Fruit fly (Drosophila melanogaster) whole organism, prepupa: Measurements from ENCODE around the gene Rai1.
A peak's percentile ranks its signal among the peaks of the same experiment; 100 is the strongest.

Source experiments
- Blimp-1 ChIP-seq: fragments of 200-800 bp; sonication (Bioruptor generic); optimal IDR thresholded peaks from 3 replicates; lab custom pipeline; 2017; ENCODE audit warnings: missing biosample characterization, missing genetic modification characterization, mild to moderate bottlenecking, moderate library complexity, missing genetic modification reagents
- CG10631 ChIP-seq: fragments of 200-800 bp; sonication (Bioruptor generic); optimal IDR thresholded peaks from 2 replicates; lab custom pipeline; 2016; ENCODE audit warnings: missing biosample characterization, missing genetic modification characterization
- CG10669 ChIP-seq: fragments of 200-800 bp; sonication (Bioruptor generic); optimal IDR thresholded peaks from 3 replicates; lab custom pipeline; 2018; ENCODE audit warnings: missing biosample characterization, mild to moderate bottlenecking, missing genetic modification characterization, moderate library complexity
- CG15336 ChIP-seq: fragments of 200-800 bp; sonication (Bioruptor generic); IDR thresholded peaks from 2 replicates; pipeline ENCODE4 v1.3.6; 2022; ENCODE audit warnings: missing biosample characterization, missing genetic modification characterization
- CG1621 ChIP-seq: fragments of 200-800 bp; sonication (Bioruptor generic); optimal IDR thresholded peaks from 3 replicates; lab custom pipeline; 2018; ENCODE audit warnings: missing biosample characterization, mild to moderate bottlenecking, missing genetic modification characterization
- CG16779 ChIP-seq: fragments of 200-800 bp; sonication (Bioruptor generic); optimal IDR thresholded peaks from 3 replicates; lab custom pipeline; 2017; ENCODE audit warnings: missing biosample characterization, mild to moderate bottlenecking, missing genetic modification characterization
- CG3032 ChIP-seq: fragments of 200-800 bp; optimal IDR thresholded peaks from 2 replicates; lab custom pipeline; 2019; ENCODE audit warnings: missing biosample characterization, mild to moderate bottlenecking, missing genetic modification characterization, moderate library complexity
- CG32006 ChIP-seq: fragments of 200-800 bp; sonication (Bioruptor generic); optimal IDR thresholded peaks from 3 replicates; lab custom pipeline; 2017; ENCODE audit warnings: missing biosample characterization, mild to moderate bottlenecking, missing genetic modification characterization
- CG3919 ChIP-seq: fragments of 200-800 bp; sonication (Bioruptor generic); optimal IDR thresholded peaks from 3 replicates; lab custom pipeline; 2016; ENCODE audit warnings: missing biosample characterization, missing genetic modification characterization
- CG4318 ChIP-seq: fragments of 200-800 bp; sonication (Bioruptor generic); optimal IDR thresholded peaks from 3 replicates; lab custom pipeline; 2017; ENCODE audit warnings: missing biosample characterization, mild to moderate bottlenecking, missing genetic modification characterization
- CG6163 ChIP-seq: fragments of 200-800 bp; sonication (Bioruptor generic); IDR thresholded peaks from 3 replicates; pipeline ENCODE4 v1.3.6; 2022; ENCODE audit warnings: missing biosample characterization, missing genetic modification characterization
- CG6792 ChIP-seq: fragments of 200-800 bp; sonication (Bioruptor generic); optimal IDR thresholded peaks from 3 replicates; lab custom pipeline; 2016; ENCODE audit warnings: missing biosample characterization, missing genetic modification characterization
- CG6808 ChIP-seq: fragments of 200-800 bp; sonication (Bioruptor generic); optimal IDR thresholded peaks from 3 replicates; lab custom pipeline; 2017; ENCODE audit warnings: missing biosample characterization, missing genetic modification characterization, mild to moderate bottlenecking, moderate library complexity, missing genetic modification reagents
- CG6854 ChIP-seq: fragments of 200-800 bp; sonication (Bioruptor generic); optimal IDR thresholded peaks from 2 replicates; lab custom pipeline; 2017; ENCODE audit warnings: missing biosample characterization, mild to moderate bottlenecking, missing genetic modification characterization
- CG7368 ChIP-seq: fragments of 200-800 bp; sonication (Bioruptor generic); optimal IDR thresholded peaks from 3 replicates; lab custom pipeline; 2016; ENCODE audit warnings: missing biosample characterization, missing genetic modification characterization
- CG8119 ChIP-seq: fragments of 200-800 bp; sonication (Bioruptor generic); IDR thresholded peaks from 3 replicates; pipeline ENCODE4 v1.3.6; 2022; ENCODE audit warnings: missing biosample characterization, missing genetic modification characterization
- CG8319 ChIP-seq: fragments of 200-800 bp; sonication (Bioruptor generic); optimal IDR thresholded peaks from 3 replicates; lab custom pipeline; 2016; ENCODE audit warnings: missing biosample characterization, missing genetic modification characterization
- CG8632 ChIP-seq: fragments of 200-800 bp; sonication (Bioruptor generic); optimal IDR thresholded peaks from 3 replicates; lab custom pipeline; 2016; ENCODE audit warnings: missing biosample characterization, missing genetic modification characterization
- CG9139 ChIP-seq: fragments of 200-800 bp; sonication (Bioruptor generic); optimal IDR thresholded peaks from 3 replicates; lab custom pipeline; 2017; ENCODE audit warnings: missing biosample characterization, mild to moderate bottlenecking, missing genetic modification characterization
- Eip75B ChIP-seq: fragments of 200-800 bp; sonication (Bioruptor generic); optimal IDR thresholded peaks from 3 replicates; lab custom pipeline; 2016; ENCODE audit warnings: missing biosample characterization, missing genetic modification characterization
- Eip78C ChIP-seq: fragments of 200-800 bp; sonication (Bioruptor generic); peaks from one replicate; lab custom pipeline; 2016; ENCODE audit warnings: missing biosample characterization, missing genetic modification characterization
- Eip93F ChIP-seq: fragments of 200-800 bp; sonication (Bioruptor generic); optimal IDR thresholded peaks from 2 replicates; lab custom pipeline; 2016; ENCODE audit warnings: missing biosample characterization, mild to moderate bottlenecking, missing genetic modification characterization
- Ets96B ChIP-seq: fragments of 200-800 bp; optimal IDR thresholded peaks from 2 replicates; lab custom pipeline; 2019; ENCODE audit warnings: missing biosample characterization, mild to moderate bottlenecking, missing genetic modification characterization, moderate library complexity
- Gug ChIP-seq: fragments of 200-800 bp; sonication (Bioruptor generic); IDR thresholded peaks from 2 replicates; pipeline ENCODE4 v1.3.6; 2022; ENCODE audit warnings: missing biosample characterization, missing genetic modification characterization
- Hr38 ChIP-seq: sonication (Bioruptor generic); optimal IDR thresholded peaks from 2 replicates; lab custom pipeline; 2016; ENCODE audit warnings: missing biosample characterization, missing genetic modification characterization
- Hr4 ChIP-seq: fragments of 200-800 bp; sonication (Bioruptor generic); optimal IDR thresholded peaks from 3 replicates; lab custom pipeline; 2016; ENCODE audit warnings: missing biosample characterization, missing genetic modification characterization
- Lpt ChIP-seq: fragments of 200-800 bp; sonication (Bioruptor generic); optimal IDR thresholded peaks from 3 replicates; lab custom pipeline; 2016; ENCODE audit warnings: missing biosample characterization, missing genetic modification characterization
- Met ChIP-seq: fragments of 200-800 bp; sonication (Bioruptor generic); optimal IDR thresholded peaks from 3 replicates; lab custom pipeline; 2016; ENCODE audit warnings: missing biosample characterization, missing genetic modification characterization
- Smox ChIP-seq: fragments of 200-800 bp; sonication (Bioruptor generic); optimal IDR thresholded peaks from 3 replicates; lab custom pipeline; 2016; ENCODE audit warnings: missing biosample characterization, missing genetic modification characterization
- Sox102F ChIP-seq: fragments of 200-800 bp; sonication (Bioruptor generic); optimal IDR thresholded peaks from 2 replicates; lab custom pipeline; 2016; ENCODE audit warnings: missing biosample characterization, mild to moderate bottlenecking, missing genetic modification characterization
- Sox14 ChIP-seq: fragments of 200-800 bp; sonication (Bioruptor generic); optimal IDR thresholded peaks from 3 replicates; lab custom pipeline; 2016; ENCODE audit warnings: missing biosample characterization, missing genetic modification characterization
- Sox15 ChIP-seq: fragments of 200-800 bp; sonication (Bioruptor generic); optimal IDR thresholded peaks from 3 replicates; lab custom pipeline; 2016; ENCODE audit warnings: missing biosample characterization, missing genetic modification characterization
- achi ChIP-seq: fragments of 200-800 bp; sonication (Bioruptor generic); optimal IDR thresholded peaks from 3 replicates; lab custom pipeline; 2016; ENCODE audit warnings: missing biosample characterization, missing genetic modification characterization
- acj6 ChIP-seq: fragments of 200-800 bp; sonication (Bioruptor generic); optimal IDR thresholded peaks from 3 replicates; lab custom pipeline; 2016; ENCODE audit warnings: missing biosample characterization, missing genetic modification characterization
- dac ChIP-seq: fragments of 200-800 bp; sonication (Bioruptor generic); optimal IDR thresholded peaks from 2 replicates; lab custom pipeline; 2017; ENCODE audit warnings: missing biosample characterization, mild to moderate bottlenecking, missing genetic modification characterization
- dsx ChIP-seq: fragments of 200-800 bp; optimal IDR thresholded peaks from 3 replicates; lab custom pipeline; 2019; ENCODE audit warnings: missing biosample characterization, mild to moderate bottlenecking, missing genetic modification characterization, moderate library complexity; ENCODE audit not compliant: poor library complexity, severe bottlenecking
- eg ChIP-seq: fragments of 200-800 bp; sonication (Bioruptor generic); IDR thresholded peaks from 3 replicates; pipeline ENCODE4 v1.3.6; 2022; ENCODE audit warnings: missing biosample characterization, missing genetic modification characterization
- fd59A ChIP-seq: fragments of 200-800 bp; sonication (Bioruptor generic); optimal IDR thresholded peaks from 2 replicates; lab custom pipeline; 2017; ENCODE audit warnings: missing biosample characterization, mild to moderate bottlenecking, missing genetic modification characterization, missing genetic modification reagents
- fd85E ChIP-seq: fragments of 200-800 bp; sonication (Bioruptor generic); optimal IDR thresholded peaks from 3 replicates; lab custom pipeline; 2016; ENCODE audit warnings: missing biosample characterization, missing genetic modification characterization
- fkh ChIP-seq: fragments of 200-800 bp; sonication (Bioruptor generic); optimal IDR thresholded peaks from 3 replicates; lab custom pipeline; 2017; ENCODE audit warnings: missing biosample characterization, mild to moderate bottlenecking, missing genetic modification characterization, moderate library complexity
- lz ChIP-seq: fragments of 200-800 bp; sonication (Bioruptor generic); optimal IDR thresholded peaks from 3 replicates; lab custom pipeline; 2016; ENCODE audit warnings: missing biosample characterization, missing genetic modification characterization
- net ChIP-seq: fragments of 200-800 bp; sonication (Bioruptor generic); optimal IDR thresholded peaks from 3 replicates; lab custom pipeline; 2016; ENCODE audit warnings: missing biosample characterization, missing genetic modification characterization
- pdm3 ChIP-seq: fragments of 200-800 bp; sonication (Bioruptor generic); optimal IDR thresholded peaks from 3 replicates; lab custom pipeline; 2016; ENCODE audit warnings: missing biosample characterization, missing genetic modification characterization
- salr ChIP-seq, 2 experiments: fragments of 200-800 bp; sonication (Bioruptor generic); optimal IDR thresholded peaks; 3 replicates each; lab custom pipeline; 2016 to 2018; ENCODE audit warnings: missing biosample characterization in 2 of 2, missing genetic modification characterization in 2 of 2, mild to moderate bottlenecking in 1 of 2
- ss ChIP-seq, 2 experiments: fragments of 200-800 bp; sonication (Bioruptor generic); optimal IDR thresholded peaks; 2 replicates in 1 of 2; 3 replicates in 1 of 2; lab custom pipeline; 2017 to 2018; ENCODE audit warnings: mild to moderate bottlenecking in 2 of 2, missing biosample characterization in 2 of 2, missing genetic modification characterization in 2 of 2, moderate library complexity in 1 of 2
- svp ChIP-seq: fragments of 200-800 bp; sonication (Bioruptor generic); peaks from one replicate; lab custom pipeline; 2016; ENCODE audit warnings: missing biosample characterization, missing genetic modification characterization
- topi ChIP-seq: fragments of 200-800 bp; sonication (Bioruptor generic); optimal IDR thresholded peaks from 3 replicates; lab custom pipeline; 2016; ENCODE audit warnings: missing biosample characterization, missing genetic modification characterization
- vri ChIP-seq: fragments of 200-800 bp; sonication (Bioruptor generic); optimal IDR thresholded peaks from 3 replicates; lab custom pipeline; 2016; ENCODE audit warnings: missing biosample characterization, mild to moderate bottlenecking, missing genetic modification characterization

Gene Rai1

DNA sequence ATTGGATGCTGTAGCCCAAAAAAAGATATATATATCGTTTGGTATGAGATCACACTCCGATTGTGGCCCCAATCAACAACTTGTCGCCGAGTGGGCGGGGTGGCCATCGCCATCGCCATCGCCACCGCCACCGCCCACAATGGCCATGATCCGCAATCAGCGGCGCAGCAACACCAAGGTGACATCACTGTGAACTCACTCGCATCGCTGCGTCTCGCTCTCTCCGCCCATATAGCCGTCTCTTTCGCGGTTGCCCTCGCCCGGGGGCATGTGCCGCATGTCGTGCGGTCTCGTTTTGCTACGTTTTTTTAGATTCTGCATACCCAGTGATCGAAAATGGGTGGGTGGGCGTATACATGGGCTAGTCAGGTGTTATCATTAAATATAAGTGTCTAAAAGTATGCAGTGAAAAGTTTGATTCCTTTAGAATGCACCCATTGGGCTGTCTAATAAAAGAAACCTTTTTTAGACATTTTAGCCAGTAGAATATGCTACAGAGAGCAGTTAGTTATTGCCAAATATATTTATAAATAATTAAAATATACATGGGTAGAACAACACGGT lies 36.2 kb downstream of the Rai1 start:
- TF ChIP-seq ss (GFP tag; optimal IDR thresholded peaks at IDR 0.05; lab: Kevin White, UChicago) (peak in 1 of 2 experiments; percentile 33), svp (peak; percentile 45), salr (GFP tag; optimal IDR thresholded peaks at IDR 0.05; lab: Kevin White, UChicago) (no peak), CG15336 (GFP tag; lab: Robert Waterston, UW) (0 out of 2 replicates have a peak, but pooled peaks have one; percentile 26), vri (GFP tag; lab: Kevin White, UChicago) (no peak), CG3032 (tag; lab: Kevin White, UChicago) (no peak), pdm3 (GFP tag; lab: Kevin White, UChicago) (no peak), CG8119 (GFP tag; lab: Robert Waterston, UW) (no peak), Eip78C (GFP tag; lab: Kevin White, UChicago) (peak; percentile 39), CG6808 (GFP tag; lab: Kevin White, UChicago) (no peak), CG1621 (tag; lab: Kevin White, UChicago) (no peak), CG9139 (GFP tag; lab: Kevin White, UChicago) (no peak), eg (0 out of 3 replicates have a peak, but pooled peaks have one; percentile 9), Smox (no peak), dac (GFP tag; lab: Kevin White, UChicago) (no peak), dsx (GFP tag; lab: Kevin White, UChicago) (no peak), Gug (GFP tag; lab: Robert Waterston, UW) (no peak), CG6854 (no peak), CG8632 (no peak), CG6163 (GFP tag; lab: Robert Waterston, UW) (0 out of 3 replicates have a peak, but pooled peaks have one; percentile 16)

DNA sequence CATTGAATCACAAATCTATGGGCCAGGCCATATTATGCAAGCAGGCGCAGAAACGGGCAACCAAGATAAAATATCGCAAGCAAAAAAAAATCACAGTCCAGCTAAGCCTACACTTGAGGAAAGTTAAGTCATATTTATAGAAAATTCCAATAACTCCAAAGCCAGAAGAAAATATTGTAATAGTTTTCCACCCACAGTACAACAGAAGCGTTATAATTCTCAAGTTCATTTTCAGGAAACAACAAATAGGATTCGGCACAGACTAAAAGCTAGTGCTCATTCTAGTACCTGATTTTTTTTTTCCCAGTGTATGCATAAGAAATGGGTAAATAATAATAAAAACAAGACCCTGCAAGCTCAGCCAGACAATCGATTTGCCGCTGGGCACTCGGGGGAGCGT lies 37.3 kb downstream of the Rai1 start:
- peak; percentile 1 for TF ChIP-seq topi (GFP tag; lab: Kevin White, UChicago)
- TF ChIP-seq CG10631 (GFP tag; lab: Kevin White, UChicago) = peak; percentile 42
- TF ChIP-seq fkh (GFP tag; lab: Kevin White, UChicago) = no peak
- TF ChIP-seq Sox102F = no peak
- no peak for TF ChIP-seq Hr38 (GFP tag; lab: Kevin White, UChicago)
- TF ChIP-seq CG32006 (GFP tag; lab: Kevin White, UChicago) = peak; percentile 55
- TF ChIP-seq Ets96B (tag; lab: Kevin White, UChicago) = peak; percentile 15
- peak; percentile 47 for TF ChIP-seq achi
- TF ChIP-seq Met = peak; percentile 10
- peak; percentile 7 for TF ChIP-seq CG3919 (GFP tag; lab: Kevin White, UChicago)
- TF ChIP-seq Hr4 (GFP tag; lab: Kevin White, UChicago) = peak; percentile 63
- TF ChIP-seq Sox15 (GFP tag; lab: Kevin White, UChicago) = no peak
- TF ChIP-seq Sox14 (GFP tag; lab: Kevin White, UChicago) = peak; percentile 30
- TF ChIP-seq CG10669 (GFP tag; lab: Kevin White, UChicago) = no peak
- no peak for TF ChIP-seq svp
- TF ChIP-seq CG6163 (GFP tag; lab: Robert Waterston, UW) = no peak
- peak; percentile 17 for TF ChIP-seq CG6808 (GFP tag; lab: Kevin White, UChicago)
- no peak for TF ChIP-seq CG4318 (GFP tag; lab: Kevin White, UChicago)
- no peak for TF ChIP-seq Eip93F
- no peak for TF ChIP-seq net (GFP tag; lab: Kevin White, UChicago)
- TF ChIP-seq CG6792 (GFP tag; lab: Kevin White, UChicago) = peak; percentile 13
- TF ChIP-seq vri (GFP tag; lab: Kevin White, UChicago) = no peak
- no peak for TF ChIP-seq CG1621 (tag; lab: Kevin White, UChicago)
- TF ChIP-seq fd85E (GFP tag; lab: Kevin White, UChicago) = no peak
- peak; percentile 37 for TF ChIP-seq Eip75B (GFP tag; lab: Kevin White, UChicago)
- TF ChIP-seq eg = 0 out of 3 replicates have a peak, but pooled peaks have one; percentile 38
- TF ChIP-seq CG8632 = peak; percentile 30
- TF ChIP-seq CG7368 (GFP tag; lab: Kevin White, UChicago) = no peak
- no peak for TF ChIP-seq Blimp-1 (GFP tag; lab: Kevin White, UChicago)
- TF ChIP-seq CG6854 = no peak
- peak; percentile 56 for TF ChIP-seq Lpt (GFP tag; lab: Kevin White, UChicago)
- TF ChIP-seq CG8319 (GFP tag; lab: Kevin White, UChicago) = no peak
- peak; percentile 2 for TF ChIP-seq fd59A (GFP tag; lab: Kevin White, UChicago)
- TF ChIP-seq acj6 = peak; percentile 40
- peak; percentile 46; the same call in 2 of the 3 replicates for TF ChIP-seq CG8119 (GFP tag; lab: Robert Waterston, UW)
- no peak for TF ChIP-seq CG16779
- TF ChIP-seq pdm3 (GFP tag; lab: Kevin White, UChicago) = peak; percentile 50
- no peak for TF ChIP-seq lz
